Worm (Caenorhabditis elegans) whole organism, L3 larva: ENCODE measurements around the gene deg-3.

Source experiments
- ZK546.5 ChIP-seq: sonication (generic microtip); optimal IDR thresholded peaks from 2 replicates; lab custom pipeline; 2017; ENCODE audit warnings: missing biosample characterization, missing genetic modification characterization
- ceh-9 ChIP-seq: sonication (generic microtip); optimal IDR thresholded peaks from 2 replicates; lab custom pipeline; 2018; ENCODE audit warnings: missing biosample characterization, missing genetic modification characterization
- elt-1 ChIP-seq: fragments of 150-350 bp; optimal IDR thresholded peaks from 2 replicates; lab custom pipeline; 2014; ENCODE audit warnings: missing biosample characterization, missing genetic modification characterization
- elt-2 ChIP-seq: sonication (generic microtip); optimal IDR thresholded peaks from 2 replicates; lab custom pipeline; 2016; ENCODE audit warnings: missing genetic modification reagents, mild to moderate bottlenecking, missing genetic modification characterization, missing compliant biosample characterization
- elt-3 ChIP-seq, 3 experiments: fragments of 150-350 bp in 1 of 3; sonication (generic microtip) in 2 of 3; optimal IDR thresholded peaks; 2 replicates in 2 of 3; 4 replicates in 1 of 3; lab custom pipeline; 2014 to 2017; ENCODE audit warnings: missing biosample characterization in 3 of 3, missing genetic modification characterization in 3 of 3
- lin-39 ChIP-seq: fragments of 150-350 bp; optimal IDR thresholded peaks from 2 replicates; lab custom pipeline; 2018; ENCODE audit warnings: missing biosample characterization, missing genetic modification reagents, missing genetic modification characterization
- mdl-1 ChIP-seq: fragments of 150-350 bp; optimal IDR thresholded peaks from 2 replicates; lab custom pipeline; 2014; ENCODE audit warnings: missing biosample characterization, missing genetic modification characterization
- nhr-23 ChIP-seq: fragments of 150-350 bp; optimal IDR thresholded peaks from 2 replicates; lab custom pipeline; 2014; ENCODE audit warnings: missing biosample characterization, missing genetic modification reagents, missing genetic modification characterization
- pqm-1 ChIP-seq: fragments of 150-350 bp; optimal IDR thresholded peaks from 2 replicates; lab custom pipeline; 2017; ENCODE audit warnings: missing biosample characterization, missing genetic modification characterization, inconsistent platforms
- unc-62 ChIP-seq: fragments of 150-350 bp; sonication (generic microtip); optimal IDR thresholded peaks from 4 replicates; lab custom pipeline; 2014; ENCODE audit warnings: missing biosample characterization, missing genetic modification reagents, missing genetic modification characterization
- ztf-11 ChIP-seq: fragments of 150-350 bp; optimal IDR thresholded peaks from 2 replicates; lab custom pipeline; 2014; ENCODE audit warnings: missing biosample characterization, missing genetic modification characterization

ce11 chrV:11450257-11450656, 35.3 kb upstream of the deg-3 start, which contains the start of gene col-156:
- TF ChIP-seq unc-62 (GFP tag; lab: Kevin White, UChicago): no peak
- no peak for TF ChIP-seq ceh-9 (tag; lab: Kevin White, UChicago)
- no peak for TF ChIP-seq lin-39 (tag; lab: Kevin White, UChicago)
- TF ChIP-seq elt-1 (tag; lab: Kevin White, UChicago): no peak
- TF ChIP-seq nhr-23 (tag; lab: Kevin White, UChicago): no peak
- TF ChIP-seq mdl-1 (tag; lab: Kevin White, UChicago): no peak
- TF ChIP-seq elt-2: no peak
- no peak for TF ChIP-seq elt-3 (tag; optimal IDR thresholded peaks at IDR 0.05; lab: Kevin White, UChicago)
- no peak for TF ChIP-seq pqm-1 (tag; lab: Kevin White, UChicago)
- TF ChIP-seq ztf-11: no peak
- TF ChIP-seq ZK546.5 (tag; lab: Kevin White, UChicago): no peak
